Worm (Caenorhabditis elegans) whole organism, L3 larva: ENCODE measurements around the gene F25E2.3.

Experiments
- R02D3.7 ChIP-seq: fragments of 150-350 bp; optimal IDR thresholded peaks from 2 replicates; lab custom pipeline; 2014; ENCODE audit warnings: missing biosample characterization, missing genetic modification characterization
- ZK546.5 ChIP-seq: sonication (generic microtip); optimal IDR thresholded peaks from 2 replicates; lab custom pipeline; 2017; ENCODE audit warnings: missing biosample characterization, missing genetic modification characterization
- aly-2 ChIP-seq: fragments of 150-350 bp; optimal IDR thresholded peaks from 2 replicates; lab custom pipeline; 2014; ENCODE audit warnings: missing biosample characterization, missing genetic modification characterization
- ama-1 ChIP-seq: fragments of 150-350 bp; optimal IDR thresholded peaks from 2 replicates; lab custom pipeline; 2018
- ceh-16 ChIP-seq: sonication (generic microtip); optimal IDR thresholded peaks from 2 replicates; lab custom pipeline; 2017; ENCODE audit warnings: missing biosample characterization, missing genetic modification characterization
- ceh-28 ChIP-seq: fragments of 150-350 bp; optimal IDR thresholded peaks from 2 replicates; lab custom pipeline; 2014; ENCODE audit warnings: missing biosample characterization, missing genetic modification reagents, missing genetic modification characterization
- ceh-9 ChIP-seq: sonication (generic microtip); optimal IDR thresholded peaks from 2 replicates; lab custom pipeline; 2018; ENCODE audit warnings: missing biosample characterization, missing genetic modification characterization
- daf-12 ChIP-seq: fragments of 150-350 bp; optimal IDR thresholded peaks from 2 replicates; lab custom pipeline; 2014; ENCODE audit warnings: missing biosample characterization, missing genetic modification reagents, missing genetic modification characterization
- egl-27 ChIP-seq: sonication (generic microtip); optimal IDR thresholded peaks from 4 replicates; lab custom pipeline; 2017; ENCODE audit warnings: missing biosample characterization, missing genetic modification reagents, missing genetic modification characterization
- egl-5 ChIP-seq: fragments of 150-350 bp; optimal IDR thresholded peaks from 2 replicates; lab custom pipeline; 2017; ENCODE audit warnings: missing biosample characterization, missing genetic modification reagents, missing genetic modification characterization, inconsistent platforms
- elt-1 ChIP-seq: fragments of 150-350 bp; optimal IDR thresholded peaks from 2 replicates; lab custom pipeline; 2014; ENCODE audit warnings: missing biosample characterization, missing genetic modification characterization
- elt-2 ChIP-seq: sonication (generic microtip); optimal IDR thresholded peaks from 2 replicates; lab custom pipeline; 2016; ENCODE audit warnings: missing genetic modification reagents, mild to moderate bottlenecking, missing genetic modification characterization, missing compliant biosample characterization
- elt-3 ChIP-seq, 3 experiments: fragments of 150-350 bp in 1 of 3; sonication (generic microtip) in 2 of 3; optimal IDR thresholded peaks; 2 replicates in 2 of 3; 4 replicates in 1 of 3; lab custom pipeline; 2014 to 2017; ENCODE audit warnings: missing biosample characterization in 3 of 3, missing genetic modification characterization in 3 of 3
- eor-1 ChIP-seq, 2 experiments: fragments of 150-350 bp; optimal IDR thresholded peaks; 2 replicates each; lab custom pipeline; 2014 to 2018; ENCODE audit warnings: missing biosample characterization in 2 of 2, missing genetic modification characterization in 2 of 2
- fkh-10 ChIP-seq: sonication (generic microtip); optimal IDR thresholded peaks from 2 replicates; lab custom pipeline; 2017; ENCODE audit warnings: missing biosample characterization, missing genetic modification reagents, missing genetic modification characterization
- fos-1 ChIP-seq: fragments of 150-350 bp; optimal IDR thresholded peaks from 2 replicates; lab custom pipeline; 2014; ENCODE audit warnings: missing biosample characterization, missing genetic modification characterization
- hmg-11 ChIP-seq: sonication (generic microtip); optimal IDR thresholded peaks from 2 replicates; lab custom pipeline; 2016; ENCODE audit warnings: missing genetic modification characterization, missing compliant biosample characterization
- jun-1 ChIP-seq: fragments of 150-350 bp; optimal IDR thresholded peaks from 2 replicates; lab custom pipeline; 2014; ENCODE audit warnings: missing biosample characterization, missing genetic modification reagents, missing genetic modification characterization
- lin-15B ChIP-seq: fragments of 150-350 bp; optimal IDR thresholded peaks from 2 replicates; lab custom pipeline; 2014; ENCODE audit warnings: missing biosample characterization, missing genetic modification characterization
- lin-39 ChIP-seq: fragments of 150-350 bp; optimal IDR thresholded peaks from 2 replicates; lab custom pipeline; 2018; ENCODE audit warnings: missing biosample characterization, missing genetic modification reagents, missing genetic modification characterization
- lsy-12 ChIP-seq: sonication (generic microtip); optimal IDR thresholded peaks from 2 replicates; lab custom pipeline; 2016; ENCODE audit warnings: mild to moderate bottlenecking, missing genetic modification characterization, missing compliant biosample characterization
- mml-1 ChIP-seq: fragments of 150-350 bp; sonication (generic microtip); optimal IDR thresholded peaks from 3 replicates; lab custom pipeline; 2014; ENCODE audit warnings: missing biosample characterization, missing genetic modification characterization
- nfya-1 ChIP-seq: sonication (generic microtip); optimal IDR thresholded peaks from 2 replicates; lab custom pipeline; 2017; ENCODE audit warnings: missing genetic modification characterization, mild to moderate bottlenecking, missing compliant biosample characterization, antibody characterized with exemption, moderate library complexity; ENCODE audit not compliant: insufficient read depth
- nhr-11 ChIP-seq: fragments of 150-350 bp; optimal IDR thresholded peaks from 2 replicates; lab custom pipeline; 2014; ENCODE audit warnings: missing biosample characterization, missing genetic modification characterization
- nhr-23 ChIP-seq: fragments of 150-350 bp; optimal IDR thresholded peaks from 2 replicates; lab custom pipeline; 2014; ENCODE audit warnings: missing biosample characterization, missing genetic modification reagents, missing genetic modification characterization
- nhr-237 ChIP-seq: fragments of 150-350 bp; optimal IDR thresholded peaks from 2 replicates; lab custom pipeline; 2014; ENCODE audit warnings: missing biosample characterization, missing genetic modification characterization
- nhr-25 ChIP-seq: sonication (generic microtip); optimal IDR thresholded peaks from 2 replicates; lab custom pipeline; 2017; ENCODE audit warnings: missing biosample characterization, missing genetic modification characterization
- nhr-43 ChIP-seq: sonication (generic microtip); optimal IDR thresholded peaks from 2 replicates; lab custom pipeline; 2016; ENCODE audit warnings: mild to moderate bottlenecking, missing genetic modification characterization, missing compliant biosample characterization; ENCODE audit not compliant: poor library complexity, severe bottlenecking
- nhr-67 ChIP-seq: fragments of 150-350 bp; optimal IDR thresholded peaks from 2 replicates; lab custom pipeline; 2014; ENCODE audit warnings: missing biosample characterization, missing genetic modification characterization
- nhr-76 ChIP-seq: fragments of 150-350 bp; sonication (generic microtip); optimal IDR thresholded peaks from 5 replicates; lab custom pipeline; 2014; ENCODE audit warnings: missing biosample characterization, missing genetic modification characterization
- nhr-77 ChIP-seq: fragments of 150-350 bp; optimal IDR thresholded peaks from 2 replicates; lab custom pipeline; 2014; ENCODE audit warnings: missing biosample characterization, missing genetic modification characterization
- pha-4 ChIP-seq: fragments of 150-350 bp; optimal IDR thresholded peaks from 2 replicates; lab custom pipeline; 2014; ENCODE audit warnings: missing biosample characterization, missing genetic modification reagents, missing genetic modification characterization
- pqm-1 ChIP-seq: fragments of 150-350 bp; optimal IDR thresholded peaks from 2 replicates; lab custom pipeline; 2017; ENCODE audit warnings: missing biosample characterization, missing genetic modification characterization, inconsistent platforms
- sea-2 ChIP-seq: fragments of 150-350 bp; sonication (generic microtip); optimal IDR thresholded peaks from 4 replicates; lab custom pipeline; 2014; ENCODE audit warnings: missing biosample characterization, missing genetic modification reagents, missing genetic modification characterization
- snpc-4 ChIP-seq: fragments of 150-350 bp; optimal IDR thresholded peaks from 2 replicates; lab custom pipeline; 2014; ENCODE audit warnings: missing biosample characterization, missing genetic modification characterization
- tbx-2 ChIP-seq: sonication (generic microtip); optimal IDR thresholded peaks from 2 replicates; lab custom pipeline; 2016; ENCODE audit warnings: mild to moderate bottlenecking, missing genetic modification characterization, missing compliant biosample characterization
- unc-39 ChIP-seq: sonication (generic microtip); optimal IDR thresholded peaks from 4 replicates; lab custom pipeline; 2017; ENCODE audit warnings: missing biosample characterization, missing genetic modification characterization
- unc-62 ChIP-seq: fragments of 150-350 bp; sonication (generic microtip); optimal IDR thresholded peaks from 4 replicates; lab custom pipeline; 2014; ENCODE audit warnings: missing biosample characterization, missing genetic modification reagents, missing genetic modification characterization
- ztf-11 ChIP-seq: fragments of 150-350 bp; optimal IDR thresholded peaks from 2 replicates; lab custom pipeline; 2014; ENCODE audit warnings: missing biosample characterization, missing genetic modification characterization

The F25E2.3 gene

ce11 chrX:827502-827901 is 14.5 kb upstream of the F25E2.3 start:
- TF ChIP-seq aly-2 (tag; lab: Kevin White, UChicago): no peak
- TF ChIP-seq unc-39: no peak
- TF ChIP-seq hmg-11: peak; percentile 92
- TF ChIP-seq snpc-4 (tag; lab: Kevin White, UChicago): peak; percentile 20
- TF ChIP-seq nfya-1 (tag; lab: Kevin White, UChicago): peak; percentile 76
- peak; percentile 10 for TF ChIP-seq elt-2 (tag; lab: Kevin White, UChicago)
- TF ChIP-seq fkh-10: peak; percentile 86
- no peak for TF ChIP-seq fos-1 (tag; lab: Kevin White, UChicago)
- TF ChIP-seq ceh-28: peak; percentile 32
- peak; percentile 60 for TF ChIP-seq egl-5
- TF ChIP-seq ztf-11 (tag; lab: Kevin White, UChicago): no peak
- TF ChIP-seq pha-4 (tag; lab: Kevin White, UChicago): peak; percentile 79
- no peak for TF ChIP-seq nhr-67 (tag; lab: Kevin White, UChicago)
- TF ChIP-seq nhr-11 (tag; lab: Kevin White, UChicago): peak; percentile 55
- peak; percentile 46 for TF ChIP-seq jun-1 (tag; lab: Kevin White, UChicago)
- TF ChIP-seq lin-15B (tag; lab: Kevin White, UChicago): peak; percentile 43
- peak; percentile 44 for TF ChIP-seq nhr-23 (tag; lab: Kevin White, UChicago)
- TF ChIP-seq nhr-25 (tag; lab: Kevin White, UChicago): peak; percentile 18
- TF ChIP-seq nhr-43: peak; percentile 7
- TF ChIP-seq lsy-12 (tag; lab: Kevin White, UChicago): peak; percentile 1
- no peak for TF ChIP-seq R02D3.7 (tag; lab: Kevin White, UChicago)
- TF ChIP-seq daf-12 (tag; lab: Kevin White, UChicago): peak; percentile 6
- no peak for TF ChIP-seq tbx-2 (tag; lab: Kevin White, UChicago)
- TF ChIP-seq lin-39 (tag; lab: Kevin White, UChicago): peak; percentile 77
- TF ChIP-seq ama-1: no peak
- TF ChIP-seq elt-1: peak; percentile 14

DNA sequence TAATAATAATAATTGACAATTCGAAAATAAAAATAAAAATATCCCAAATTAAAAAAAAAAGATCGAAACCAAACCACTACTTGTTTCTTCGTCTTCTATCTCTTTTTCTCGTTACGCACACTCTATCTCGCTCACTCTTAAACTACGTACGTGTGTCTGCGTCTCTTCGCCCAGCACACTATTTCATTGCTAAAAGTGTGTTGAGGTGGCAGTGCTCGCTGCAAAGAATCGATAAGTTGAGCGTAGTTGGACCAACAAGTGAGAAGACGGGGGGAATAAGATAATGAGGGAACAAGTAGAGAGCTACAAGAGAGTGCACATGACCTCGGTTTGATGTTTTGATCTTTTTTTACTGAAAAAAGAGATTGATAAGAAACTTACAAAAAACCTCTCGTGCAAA is 13.0 kb upstream of the F25E2.3 start:
- TF ChIP-seq ztf-11 (tag; lab: Kevin White, UChicago) (no peak), lin-39 (tag; lab: Kevin White, UChicago) (peak; percentile 51), mml-1 (tag; lab: Kevin White, UChicago) (no peak), sea-2 (GFP tag; lab: Kevin White, UChicago) (peak; percentile 61), elt-1 (no peak), ceh-16 (tag; lab: Kevin White, UChicago) (no peak), pha-4 (tag; lab: Kevin White, UChicago) (no peak), nhr-76 (no peak), nfya-1 (tag; lab: Kevin White, UChicago) (peak; percentile 52), fkh-10 (no peak), elt-2 (tag; lab: Kevin White, UChicago) (peak; percentile 45), unc-62 (GFP tag; lab: Kevin White, UChicago) (no peak), hmg-11 (peak; percentile 67), ceh-9 (no peak), fos-1 (tag; lab: Kevin White, UChicago) (no peak), elt-3 (tag; optimal IDR thresholded peaks at IDR 0.05; lab: Kevin White, UChicago) (no peak), daf-12 (tag; lab: Kevin White, UChicago) (no peak), ceh-28 (peak; percentile 74), nhr-23 (tag; lab: Kevin White, UChicago) (no peak), nhr-77 (tag; lab: Kevin White, UChicago) (no peak)

ce11 chrX:825375-825774 is 12.4 kb upstream of the F25E2.3 start, which contains the start of gene daf-3:
daf-3 (minus strand) TSS chrX:825475.
- TF ChIP-seq ZK546.5 (tag; lab: Kevin White, UChicago): no peak
- TF ChIP-seq egl-27 (tag; lab: Kevin White, UChicago): no peak
- no peak for TF ChIP-seq egl-5
- no peak for TF ChIP-seq eor-1 (tag; optimal IDR thresholded peaks at IDR 0.05; lab: Kevin White, UChicago)
- no peak for TF ChIP-seq ceh-16 (tag; lab: Kevin White, UChicago)
- TF ChIP-seq nhr-237 (tag; lab: Kevin White, UChicago): no peak
- TF ChIP-seq pha-4 (tag; lab: Kevin White, UChicago): peak; percentile 9
- no peak for TF ChIP-seq pqm-1 (tag; lab: Kevin White, UChicago)
